Worm (Caenorhabditis elegans) whole organism, L4 larva: ENCODE measurements around the gene symk-1.

ENCODE experiments used
- aha-1 ChIP-seq: fragments of 150-350 bp; peaks from one replicate; lab custom pipeline; 2014; ENCODE audit warnings: missing biosample characterization, missing genetic modification characterization
- ceh-32 ChIP-seq: sonication (generic microtip); optimal IDR thresholded peaks from 2 replicates; lab custom pipeline; 2016; ENCODE audit warnings: mild to moderate bottlenecking, missing genetic modification characterization, missing compliant biosample characterization; ENCODE audit not compliant: poor library complexity
- ceh-82 ChIP-seq: sonication (generic microtip); optimal IDR thresholded peaks from 2 replicates; lab custom pipeline; 2017; ENCODE audit warnings: missing biosample characterization, missing genetic modification characterization
- ces-1 ChIP-seq: fragments of 150-350 bp; sonication (generic microtip); optimal IDR thresholded peaks from 4 replicates; lab custom pipeline; 2014; ENCODE audit warnings: missing biosample characterization, missing genetic modification reagents, missing genetic modification characterization
- jun-1 ChIP-seq: fragments of 150-350 bp; optimal IDR thresholded peaks from 2 replicates; lab custom pipeline; 2014; ENCODE audit warnings: missing biosample characterization, missing genetic modification reagents, missing genetic modification characterization
- lin-39 ChIP-seq: fragments of 150-350 bp; optimal IDR thresholded peaks from 2 replicates; lab custom pipeline; 2014; ENCODE audit warnings: missing biosample characterization, missing genetic modification reagents, missing genetic modification characterization
- mdl-1 ChIP-seq, 2 experiments: fragments of 150-350 bp in 1 of 2; sonication (generic microtip) in 1 of 2; optimal IDR thresholded peaks; 2 replicates each; lab custom pipeline; 2014 to 2017; ENCODE audit warnings: missing biosample characterization in 2 of 2, missing genetic modification characterization in 2 of 2
- nhr-77 ChIP-seq: fragments of 150-350 bp; optimal IDR thresholded peaks from 2 replicates; lab custom pipeline; 2014; ENCODE audit warnings: missing biosample characterization, missing genetic modification characterization
- unc-62 ChIP-seq, 3 experiments: fragments of 150-350 bp in 1 of 3; sonication (generic microtip); optimal IDR thresholded peaks in 2 of 3; peaks in 1 of 3; 1 replicate in 1 of 3; 2 replicates in 2 of 3; lab custom pipeline; 2014 to 2017; ENCODE audit warnings: missing biosample characterization in 3 of 3, missing genetic modification characterization in 3 of 3, missing genetic modification reagents in 3 of 3, missing genotype in 1 of 3
- zag-1 ChIP-seq: fragments of 150-350 bp; optimal IDR thresholded peaks from 2 replicates; lab custom pipeline; 2014; ENCODE audit warnings: missing biosample characterization, missing genetic modification characterization
- zip-11 ChIP-seq: fragments of 200-800 bp; sonication (Bioruptor generic); IDR thresholded peaks from 2 replicates; pipeline ENCODE4 v1.3.6; 2022; ENCODE audit warnings: missing genetic modification characterization, missing compliant biosample characterization

DNA sequence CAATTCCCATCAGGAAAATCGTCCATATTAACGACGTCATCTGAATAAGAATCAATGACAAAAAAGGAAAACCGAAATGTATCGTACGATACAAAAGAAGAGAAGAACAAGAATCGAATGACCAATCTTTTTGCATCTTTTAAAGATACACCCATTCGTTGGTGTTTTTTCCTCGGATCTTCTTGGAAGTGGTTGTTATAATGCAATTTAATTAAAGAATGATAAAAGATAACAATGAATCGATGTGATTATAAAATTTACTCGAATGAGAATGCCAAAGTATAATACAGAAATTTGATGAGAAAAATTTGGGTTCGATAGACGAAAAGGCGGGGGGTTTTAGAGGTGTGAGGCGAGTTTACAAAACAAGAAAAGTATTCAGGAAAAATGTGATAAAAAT, 58.9 kb downstream of the symk-1 start, which contains the start of gene F41E6.12:
- peak; percentile 88 for TF ChIP-seq aha-1 (tag; lab: Kevin White, UChicago)
- TF ChIP-seq nhr-77 = no peak
- TF ChIP-seq mdl-1 (tag; optimal IDR thresholded peaks at IDR 0.05; lab: Kevin White, UChicago) = no peak
- TF ChIP-seq zip-11 (GFP tag; lab: Robert Waterston, UW) = no peak
- TF ChIP-seq ces-1 = no peak
- no peak for TF ChIP-seq ceh-32 (tag; lab: Kevin White, UChicago)
- TF ChIP-seq zag-1 = no peak
- no peak for TF ChIP-seq unc-62 (GFP tag; optimal IDR thresholded peaks at IDR 0.05 in 1 of 2; lab: Kevin White, UChicago)
- no peak for TF ChIP-seq unc-62 (tag; optimal IDR thresholded peaks at IDR 0.05; lab: Kevin White, UChicago)
- TF ChIP-seq lin-39 (tag; lab: Kevin White, UChicago) = no peak
- no peak for TF ChIP-seq jun-1
- TF ChIP-seq ceh-82 (tag; lab: Kevin White, UChicago) = no peak
